Worm (Caenorhabditis elegans): ENCODE measurements around the gene phf-30.
A peak's percentile ranks its signal among the peaks of the same experiment; 100 is the strongest.

phf-30 gene

DNA sequence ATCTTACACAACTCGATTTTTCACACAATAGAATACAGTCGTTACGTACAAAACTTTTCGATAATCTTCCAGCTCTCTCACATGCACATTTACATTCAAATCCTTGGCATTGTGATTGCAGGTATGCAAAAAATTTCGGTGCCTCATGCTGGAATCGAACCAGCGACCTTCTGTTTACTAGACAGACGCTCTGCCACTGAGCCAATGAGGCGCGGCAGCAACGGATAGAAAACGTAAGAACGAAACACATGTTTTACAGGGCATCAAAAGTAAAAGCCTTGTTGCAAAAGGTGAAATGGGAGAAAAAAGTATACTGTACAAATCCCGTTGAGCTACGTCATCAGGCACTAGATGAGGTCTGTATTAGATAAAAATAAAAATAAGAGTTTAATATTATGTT is 27.1 kb downstream of the phf-30 start:
- TF ChIP-seq ztf-25 (GFP tag; IDR thresholded peaks at IDR 0.05) (peak; percentile 72; the same call in 1 of the 2 replicates), sptf-2 (GFP tag; optimal IDR thresholded peaks at IDR 0.05) (peak; percentile 62), chd-7 (tag; optimal IDR thresholded peaks at IDR 0.05) (no peak), D2030.7 (GFP tag; IDR thresholded peaks at IDR 0.05) (peak; percentile 66), athp-1 (tag; optimal IDR thresholded peaks at IDR 0.05) (no peak), bed-1 (GFP tag; IDR thresholded peaks at IDR 0.05) (no peak), snpc-3.4 (tag; optimal IDR thresholded peaks at IDR 0.05) (peak; percentile 34), ztf-6 (GFP tag; IDR thresholded peaks at IDR 0.05) (no peak), let-607 (tag; optimal IDR thresholded peaks at IDR 0.05) (no peak), cebp-1 (GFP tag; IDR thresholded peaks at IDR 0.05) (no peak), cebp-1 (tag; optimal IDR thresholded peaks at IDR 0.05) (peak; percentile 47), attf-6 (GFP tag; IDR thresholded peaks at IDR 0.05) (0 out of 2 replicates have a peak, but pooled peaks have one; percentile 47), rpc-1 (optimal IDR thresholded peaks at IDR 0.05) (peak; percentile 72), rpc-1 (tag; optimal IDR thresholded peaks at IDR 0.05) (peak; percentile 88), fkh-3 (tag; optimal IDR thresholded peaks at IDR 0.05) (no peak), nhr-179 (tag; optimal IDR thresholded peaks at IDR 0.05) (no peak), F39B2.1 (GFP tag; IDR thresholded peaks at IDR 0.05) (no peak), attf-5 (GFP tag; optimal IDR thresholded peaks at IDR 0.05) (peak; percentile 43), Y67H2A.10 (GFP tag; conservative IDR thresholded peaks at IDR 0.05) (peak; percentile 35; the same call in 1 of the 2 replicates), Y56A3A.18 (GFP tag; IDR thresholded peaks at IDR 0.05) (0 out of 2 replicates have a peak, but pooled peaks have one; percentile 14), gei-17 (GFP tag; optimal IDR thresholded peaks at IDR 0.05) (no peak), rec-8 (tag; optimal IDR thresholded peaks at IDR 0.05) (peak in 1 of 2 experiments; percentile 68), sdz-38 (tag; optimal IDR thresholded peaks at IDR 0.05) (no peak), snpc-1.1 (tag; optimal IDR thresholded peaks at IDR 0.05; ENCODE audit: insufficient read depth) (peak; percentile 68), ZK185.1 (tag; optimal IDR thresholded peaks at IDR 0.05; ENCODE audit: poor library complexity, severe bottlenecking) (no peak), madf-8 (GFP tag; conservative IDR thresholded peaks at IDR 0.05) (no peak), zfh-2 (GFP tag; conservative IDR thresholded peaks at IDR 0.05) (no peak), lin-26 (GFP tag; IDR thresholded peaks at IDR 0.05) (peak; percentile 86), xnd-1 (tag; optimal IDR thresholded peaks at IDR 0.05) (no peak), hmg-20 (GFP tag; IDR thresholded peaks at IDR 0.05) (no peak), nhr-27 (tag; optimal IDR thresholded peaks at IDR 0.05) (peak; percentile 13), dpl-1 (GFP tag; optimal IDR thresholded peaks at IDR 0.05) (no peak), akir-1 (GFP tag; optimal IDR thresholded peaks at IDR 0.05) (no peak), madf-3 (GFP tag; IDR thresholded peaks at IDR 0.05) (no peak), zim-3 (tag; optimal IDR thresholded peaks at IDR 0.05) (no peak), C17E4.6 (GFP tag; IDR thresholded peaks at IDR 0.05) (no peak), lir-1 (GFP tag; conservative IDR thresholded peaks at IDR 0.05) (no peak), tlf-1 (GFP tag; optimal IDR thresholded peaks at IDR 0.05) (no peak), atf-7 (tag; optimal IDR thresholded peaks at IDR 0.05) (no peak), snpc-1.3 (tag; optimal IDR thresholded peaks at IDR 0.05; ENCODE audit: insufficient read depth) (peak; percentile 47), nfyb-1 (GFP tag; IDR thresholded peaks at IDR 0.05) (no peak), madf-10 (tag; optimal IDR thresholded peaks at IDR 0.05) (peak; percentile 33), F57A8.1 (GFP tag; optimal IDR thresholded peaks at IDR 0.05) (no peak), F10E7.11 (tag; optimal IDR thresholded peaks at IDR 0.05) (no peak), Y95B8A.8 (GFP tag; IDR thresholded peaks at IDR 0.05) (0 out of 2 replicates have a peak, but pooled peaks have one; percentile 77), ets-4 (GFP tag; optimal IDR thresholded peaks at IDR 0.05) (no peak), F49E8.2 (tag; optimal IDR thresholded peaks at IDR 0.05; ENCODE audit: insufficient read depth) (peak; percentile 21), mel-28 (tag; optimal IDR thresholded peaks at IDR 0.05; ENCODE audit: borderline replicate concordance) (no peak)
